Fruit fly (Drosophila melanogaster) whole organism, embryonic: ENCODE measurements around the gene path.

Source experiments
- Atf-2 ChIP-seq: fragments of 200-800 bp; sonication (Bioruptor generic); optimal IDR thresholded peaks from 2 replicates; lab custom pipeline; 2016; ENCODE audit warnings: missing biosample characterization, missing genetic modification characterization
- CG10321 ChIP-seq: fragments of 200-800 bp; sonication (Bioruptor generic); IDR thresholded peaks from 2 replicates; pipeline ENCODE4 v1.3.6; 2022; ENCODE audit warnings: missing biosample characterization, missing genetic modification characterization
- CG12659 ChIP-seq: fragments of 200-800 bp; sonication (Bioruptor generic); optimal IDR thresholded peaks from 3 replicates; lab custom pipeline; 2017; ENCODE audit warnings: mild to moderate bottlenecking, missing biosample characterization, missing genetic modification reagents, missing genetic modification characterization
- CG13775 ChIP-seq: fragments of 200-800 bp; sonication (Bioruptor generic); optimal IDR thresholded peaks from 3 replicates; lab custom pipeline; 2017; ENCODE audit warnings: missing biosample characterization, mild to moderate bottlenecking, missing genetic modification characterization
- CG13894 ChIP-seq: fragments of 200-800 bp; sonication (Bioruptor generic); optimal IDR thresholded peaks from 3 replicates; lab custom pipeline; 2018; ENCODE audit warnings: missing biosample characterization, mild to moderate bottlenecking, missing genetic modification characterization, moderate library complexity
- CG14965 ChIP-seq: fragments of 200-800 bp; sonication (Bioruptor generic); optimal IDR thresholded peaks from 2 replicates; lab custom pipeline; 2016; ENCODE audit warnings: missing biosample characterization, missing genetic modification characterization, borderline replicate concordance
- CG17912 ChIP-seq: fragments of 200-800 bp; sonication (Bioruptor generic); optimal IDR thresholded peaks from 2 replicates; lab custom pipeline; 2018; ENCODE audit warnings: missing biosample characterization, mild to moderate bottlenecking, missing genetic modification characterization
- CG2129 ChIP-seq: fragments of 200-800 bp; sonication (Bioruptor generic); IDR thresholded peaks from 2 replicates; pipeline ENCODE4 v1.3.6; 2022; ENCODE audit warnings: missing biosample characterization, missing genetic modification characterization; ENCODE audit not compliant: partially characterized antibody
- CG3281 ChIP-seq: fragments of 200-800 bp; sonication (Bioruptor generic); optimal IDR thresholded peaks from 3 replicates; lab custom pipeline; 2017; ENCODE audit warnings: missing biosample characterization, mild to moderate bottlenecking, missing genetic modification characterization
- CG3407 ChIP-seq: fragments of 200-800 bp; sonication (Bioruptor generic); optimal IDR thresholded peaks from 2 replicates; lab custom pipeline; 2018; ENCODE audit warnings: missing biosample characterization, mild to moderate bottlenecking, missing genetic modification characterization
- CG3726 ChIP-seq: fragments of 200-800 bp; sonication (Bioruptor generic); IDR thresholded peaks from 3 replicates; pipeline ENCODE4, ENCODE4 v1.3.6; 2022; ENCODE audit warnings: missing biosample characterization, missing genetic modification characterization
- CG3847 ChIP-seq: fragments of 200-800 bp; sonication (Bioruptor generic); IDR thresholded peaks from 2 replicates; pipeline ENCODE4 v1.3.6; 2022; ENCODE audit warnings: missing biosample characterization, missing genetic modification characterization
- CG4282 ChIP-seq: fragments of 200-800 bp; sonication (Bioruptor generic); optimal IDR thresholded peaks from 2 replicates; lab custom pipeline; 2016; ENCODE audit warnings: missing biosample characterization, missing genetic modification characterization
- CG43689 ChIP-seq: fragments of 200-800 bp; sonication (Bioruptor generic); IDR thresholded peaks from 2 replicates; pipeline ENCODE4 v1.3.6; 2022; ENCODE audit warnings: missing biosample characterization, missing genetic modification characterization
- CG4404 ChIP-seq: fragments of 200-800 bp; sonication (Bioruptor generic); IDR thresholded peaks from 2 replicates; pipeline ENCODE4 v1.3.6; 2022; ENCODE audit warnings: missing biosample characterization, missing genetic modification characterization
- CG5245 ChIP-seq: fragments of 200-800 bp; sonication (Bioruptor generic); optimal IDR thresholded peaks from 3 replicates; lab custom pipeline; 2016; ENCODE audit warnings: missing biosample characterization, missing genetic modification characterization
- CG6175 ChIP-seq: fragments of 200-800 bp; sonication (Bioruptor generic); IDR thresholded peaks from 3 replicates; pipeline ENCODE4 v1.3.6; 2022; ENCODE audit warnings: missing biosample characterization, missing genetic modification characterization
- CG6254 ChIP-seq: fragments of 200-800 bp; sonication (Bioruptor generic); optimal IDR thresholded peaks from 3 replicates; lab custom pipeline; 2017; ENCODE audit warnings: mild to moderate bottlenecking, missing biosample characterization, missing genetic modification reagents, missing genetic modification characterization
- CG8290 ChIP-seq, 3 experiments: fragments of 200-800 bp; sonication (Bioruptor generic); optimal IDR thresholded peaks; 2 replicates each; lab custom pipeline; 2016 to 2019; ENCODE audit warnings: missing biosample characterization in 3 of 3, missing genetic modification characterization in 3 of 3, mild to moderate bottlenecking in 2 of 3, moderate library complexity in 1 of 3
- CTCF ChIP-seq: fragments of 200-800 bp; sonication (Bioruptor generic); optimal IDR thresholded peaks from 2 replicates; lab custom pipeline; 2017; ENCODE audit warnings: missing biosample characterization, mild to moderate bottlenecking, missing genetic modification characterization, moderate library complexity
- D19A ChIP-seq: fragments of 200-800 bp; optimal IDR thresholded peaks from 3 replicates; lab custom pipeline; 2019; ENCODE audit warnings: missing biosample characterization, mild to moderate bottlenecking, missing genetic modification characterization, moderate library complexity
- Deaf1 ChIP-seq: fragments of 200-800 bp; optimal IDR thresholded peaks from 3 replicates; lab custom pipeline; 2019; ENCODE audit warnings: missing biosample characterization, mild to moderate bottlenecking, missing genetic modification characterization, moderate library complexity
- Gsc ChIP-seq: fragments of 200-800 bp; sonication (Bioruptor generic); IDR thresholded peaks from 2 replicates; pipeline ENCODE4 v1.3.6; 2022; ENCODE audit warnings: missing biosample characterization, missing genetic modification characterization
- H2.0 ChIP-seq: fragments of 200-800 bp; sonication (Bioruptor generic); IDR thresholded peaks from 2 replicates; pipeline ENCODE4 v1.3.6; 2022; ENCODE audit warnings: missing biosample characterization, missing genetic modification characterization
- Kr ChIP-seq: fragments of 200-800 bp; sonication (Bioruptor generic); optimal IDR thresholded peaks from 2 replicates; lab custom pipeline; 2017; ENCODE audit warnings: missing biosample characterization, mild to moderate bottlenecking, missing genetic modification characterization
- PHDP ChIP-seq: fragments of 200-800 bp; sonication (Bioruptor generic); optimal IDR thresholded peaks from 3 replicates; lab custom pipeline; 2018; ENCODE audit warnings: missing biosample characterization, mild to moderate bottlenecking, missing genetic modification characterization, moderate library complexity
- Trl ChIP-seq, 3 experiments: fragments of >200 bp in 2 of 3; fragments of 200-800 bp in 1 of 3; sonication (Bioruptor generic) in 1 of 3; optimal IDR thresholded peaks; 2 replicates in 1 of 3; 3 replicates in 2 of 3; lab custom pipeline; 2016 to 2017; ENCODE audit warnings: missing biosample characterization in 1 of 3, missing genetic modification characterization in 1 of 3
- YL-1 ChIP-seq: fragments of 200-800 bp; sonication (Bioruptor generic); optimal IDR thresholded peaks from 3 replicates; lab custom pipeline; 2017; ENCODE audit warnings: missing biosample characterization, mild to moderate bottlenecking, missing genetic modification characterization
- abd-A ChIP-seq: fragments of 200-800 bp; sonication (Bioruptor generic); optimal IDR thresholded peaks from 3 replicates; lab custom pipeline; 2019; ENCODE audit warnings: missing biosample characterization, mild to moderate bottlenecking, missing genetic modification characterization, moderate library complexity
- amos ChIP-seq: fragments of 200-800 bp; sonication (Bioruptor generic); IDR thresholded peaks from 2 replicates; pipeline ENCODE4 v1.3.6; 2022; ENCODE audit warnings: missing biosample characterization, missing genetic modification characterization; ENCODE audit not compliant: partially characterized antibody
- az2 ChIP-seq: fragments of 200-800 bp; sonication (Bioruptor generic); optimal IDR thresholded peaks from 3 replicates; lab custom pipeline; 2016; ENCODE audit warnings: missing biosample characterization, missing genetic modification characterization
- bbx ChIP-seq: fragments of 200-800 bp; sonication (Bioruptor generic); IDR thresholded peaks from 2 replicates; pipeline ENCODE4 v1.3.6; 2022; ENCODE audit warnings: missing biosample characterization, missing genetic modification characterization; ENCODE audit not compliant: partially characterized antibody
- cg ChIP-seq: fragments of 200-800 bp; sonication (Bioruptor generic); optimal IDR thresholded peaks from 3 replicates; lab custom pipeline; 2019; ENCODE audit warnings: missing biosample characterization, mild to moderate bottlenecking, missing genetic modification characterization, moderate library complexity
- chinmo ChIP-seq: fragments of 200-800 bp; sonication (Bioruptor generic); IDR thresholded peaks from 4 replicates; pipeline ENCODE4 v1.3.6; 2022; ENCODE audit warnings: missing biosample characterization, missing genetic modification characterization; ENCODE audit not compliant: partially characterized antibody
- cwo ChIP-seq: fragments of 200-800 bp; sonication (Bioruptor generic); optimal IDR thresholded peaks from 3 replicates; lab custom pipeline; 2017; ENCODE audit warnings: missing biosample characterization, missing genetic modification characterization, mild to moderate bottlenecking, moderate library complexity, missing genetic modification reagents
- ftz-f1 ChIP-seq: fragments of 200-800 bp; sonication (Bioruptor generic); optimal IDR thresholded peaks from 2 replicates; lab custom pipeline; 2016; ENCODE audit warnings: missing biosample characterization, missing genetic modification characterization
- grn ChIP-seq: fragments of 200-800 bp; sonication (Bioruptor generic); optimal IDR thresholded peaks from 3 replicates; lab custom pipeline; 2017; ENCODE audit warnings: missing biosample characterization, missing genetic modification characterization
- gsb-n ChIP-seq: fragments of 200-800 bp; sonication (Bioruptor generic); optimal IDR thresholded peaks from 3 replicates; lab custom pipeline; 2018; ENCODE audit warnings: missing biosample characterization, mild to moderate bottlenecking, missing genetic modification characterization
- insv ChIP-seq, 2 experiments: fragments of 200-800 bp; sonication (Bioruptor generic); optimal IDR thresholded peaks; 3 replicates each; lab custom pipeline; 2016 to 2018; ENCODE audit warnings: missing biosample characterization in 2 of 2, missing genetic modification characterization in 2 of 2
- pb ChIP-seq: fragments of 200-800 bp; sonication (Bioruptor generic); optimal IDR thresholded peaks from 3 replicates; lab custom pipeline; 2016; ENCODE audit warnings: missing biosample characterization, missing genetic modification characterization
- pnt ChIP-seq: fragments of 200-800 bp; sonication (Bioruptor generic); optimal IDR thresholded peaks from 3 replicates; lab custom pipeline; 2016; ENCODE audit warnings: missing biosample characterization, missing genetic modification characterization
- pum ChIP-seq: fragments of 200-800 bp; sonication (Bioruptor generic); optimal IDR thresholded peaks from 2 replicates; lab custom pipeline; 2016; ENCODE audit warnings: missing biosample characterization, missing genetic modification characterization
- pzg ChIP-seq: fragments of 200-800 bp; sonication (Bioruptor generic); optimal IDR thresholded peaks from 3 replicates; lab custom pipeline; 2018; ENCODE audit warnings: missing biosample characterization, mild to moderate bottlenecking, missing genetic modification characterization, moderate library complexity
- sens-2 ChIP-seq: fragments of 200-800 bp; sonication (Bioruptor generic); IDR thresholded peaks from 2 replicates; pipeline ENCODE4 v1.3.6; 2022; ENCODE audit warnings: missing biosample characterization, missing genetic modification characterization
- shn ChIP-seq: fragments of 200-800 bp; sonication (Bioruptor generic); optimal IDR thresholded peaks from 3 replicates; lab custom pipeline; 2016; ENCODE audit warnings: missing biosample characterization, missing genetic modification characterization
- z ChIP-seq: fragments of 200-800 bp; sonication (Bioruptor generic); IDR thresholded peaks from 3 replicates; pipeline ENCODE4 v1.3.6; 2022; ENCODE audit warnings: missing biosample characterization, missing genetic modification characterization

Gene path

dm6 chr3L:9471151-9471903 is 33.8 kb downstream of the path start (continued):
- no peak for TF ChIP-seq sens-2 (GFP tag; lab: Robert Waterston, UW)
- no peak for TF ChIP-seq amos (GFP tag; lab: Robert Waterston, UW)
- TF ChIP-seq az2 (GFP tag; lab: Kevin White, UChicago): no peak
- peak; percentile 83 for TF ChIP-seq CG13775 (GFP tag; lab: Kevin White, UChicago)
- TF ChIP-seq ftz-f1 (GFP tag; lab: Kevin White, UChicago): no peak
- no peak for TF ChIP-seq shn (GFP tag; lab: Kevin White, UChicago)
- no peak for TF ChIP-seq CG3407 (GFP tag; lab: Kevin White, UChicago)
- TF ChIP-seq H2.0 (GFP tag; lab: Robert Waterston, UW): no peak
- TF ChIP-seq, all 482 proteins: peak for 6

dm6 chr3L:9469079-9469478 is 36.0 kb downstream of the path start:
- 0 out of 4 replicates have a peak, but pooled peaks have one; percentile 38 for TF ChIP-seq chinmo
- TF ChIP-seq Kr: peak; percentile 32
- no peak for TF ChIP-seq insv (GFP tag; optimal IDR thresholded peaks at IDR 0.05; lab: Kevin White, UChicago)
- no peak for TF ChIP-seq z
- no peak for TF ChIP-seq pb
- peak; percentile 19 for TF ChIP-seq Deaf1
- peak; percentile 19 for TF ChIP-seq CG13894 (tag; lab: Kevin White, UChicago)
- no peak for TF ChIP-seq YL-1 (GFP tag; lab: Kevin White, UChicago)
- TF ChIP-seq cg (GFP tag; lab: Kevin White, UChicago): peak; percentile 59
- peak; percentile 83 for TF ChIP-seq abd-A

- TF ChIP-seq CG3726 (GFP tag; lab: Robert Waterston, UW): no peak
- no peak for TF ChIP-seq CG8290 (GFP tag; optimal IDR thresholded peaks at IDR 0.05; lab: Kevin White, UChicago)
- peak in 1 of 2 experiments; percentile 1 for TF ChIP-seq CG8290 (tag; optimal IDR thresholded peaks at IDR 0.05; lab: Kevin White, UChicago)
- TF ChIP-seq D19A (tag; lab: Kevin White, UChicago): peak; percentile 74
- no peak for TF ChIP-seq CG6254 (GFP tag; lab: Kevin White, UChicago)
- TF ChIP-seq cwo (GFP tag; lab: Kevin White, UChicago): peak; percentile 47
- TF ChIP-seq CG3281: peak; percentile 51
- no peak for TF ChIP-seq CG6175 (GFP tag; lab: Robert Waterston, UW)
- TF ChIP-seq CG10321 (GFP tag; lab: Robert Waterston, UW): no peak
- TF ChIP-seq CG5245 (GFP tag; lab: Kevin White, UChicago): no peak
- TF ChIP-seq pnt (GFP tag; lab: Kevin White, UChicago): no peak
- TF ChIP-seq CG2129 (GFP tag; lab: Robert Waterston, UW): no peak
- no peak for TF ChIP-seq Atf-2 (GFP tag; lab: Kevin White, UChicago)
- no peak for TF ChIP-seq pzg
- TF ChIP-seq grn: no peak
- peak; percentile 25 for TF ChIP-seq pum
- no peak for TF ChIP-seq gsb-n (tag; lab: Kevin White, UChicago)
- TF ChIP-seq CTCF: no peak
- TF ChIP-seq CG43689 (GFP tag; lab: Robert Waterston, UW): no peak
- no peak for TF ChIP-seq CG4282
- no peak for TF ChIP-seq bbx (GFP tag; lab: Robert Waterston, UW)
- TF ChIP-seq CG14965 (GFP tag; lab: Kevin White, UChicago): no peak
- TF ChIP-seq PHDP: peak; percentile 30
- TF ChIP-seq CG12659 (GFP tag; lab: Kevin White, UChicago): peak; percentile 17
- TF ChIP-seq CG3847 (GFP tag; lab: Robert Waterston, UW): no peak
- TF ChIP-seq Trl (optimal IDR thresholded peaks at IDR 0.05; lab: Kevin White, UChicago): no peak
- no peak for TF ChIP-seq Trl (GFP tag; optimal IDR thresholded peaks at IDR 0.05; lab: Kevin White, UChicago)
- TF ChIP-seq CG4404 (GFP tag; lab: Robert Waterston, UW): no peak
- no peak for TF ChIP-seq z
- no peak for TF ChIP-seq Gsc (GFP tag; lab: Robert Waterston, UW)
- TF ChIP-seq CG17912 (GFP tag; lab: Kevin White, UChicago): no peak
Observed at dm6 chr3L:9468261-9468890, 36.8 kb downstream of the path start.
